Fruit fly (Drosophila melanogaster) whole organism, prepupa: ENCODE measurements around the gene CG3702.

Experiments used
- CG10631 ChIP-seq: fragments of 200-800 bp; sonication (Bioruptor generic); optimal IDR thresholded peaks from 2 replicates; lab custom pipeline; 2016; ENCODE audit warnings: missing biosample characterization, missing genetic modification characterization
- CG10669 ChIP-seq: fragments of 200-800 bp; sonication (Bioruptor generic); optimal IDR thresholded peaks from 3 replicates; lab custom pipeline; 2018; ENCODE audit warnings: missing biosample characterization, mild to moderate bottlenecking, missing genetic modification characterization, moderate library complexity
- CG11294 ChIP-seq: fragments of 200-800 bp; sonication (Bioruptor generic); IDR thresholded peaks from 2 replicates; pipeline ENCODE4 v1.3.6; 2022; ENCODE audit warnings: missing biosample characterization, missing genetic modification characterization
- CG11902 ChIP-seq: fragments of 200-800 bp; sonication (Bioruptor generic); optimal IDR thresholded peaks from 3 replicates; lab custom pipeline; 2016; ENCODE audit warnings: missing biosample characterization, missing genetic modification characterization
- CG16779 ChIP-seq: fragments of 200-800 bp; sonication (Bioruptor generic); optimal IDR thresholded peaks from 3 replicates; lab custom pipeline; 2017; ENCODE audit warnings: missing biosample characterization, mild to moderate bottlenecking, missing genetic modification characterization
- CG31627 ChIP-seq: fragments of 200-800 bp; sonication (Bioruptor generic); optimal IDR thresholded peaks from 3 replicates; lab custom pipeline; 2016; ENCODE audit warnings: missing biosample characterization, missing genetic modification characterization
- CG34406 ChIP-seq: fragments of 200-800 bp; sonication (Bioruptor generic); optimal IDR thresholded peaks from 3 replicates; lab custom pipeline; 2016; ENCODE audit warnings: missing biosample characterization, missing genetic modification characterization
- CG3919 ChIP-seq: fragments of 200-800 bp; sonication (Bioruptor generic); optimal IDR thresholded peaks from 3 replicates; lab custom pipeline; 2016; ENCODE audit warnings: missing biosample characterization, missing genetic modification characterization
- CG6163 ChIP-seq: fragments of 200-800 bp; sonication (Bioruptor generic); IDR thresholded peaks from 3 replicates; pipeline ENCODE4 v1.3.6; 2022; ENCODE audit warnings: missing biosample characterization, missing genetic modification characterization
- CG7368 ChIP-seq: fragments of 200-800 bp; sonication (Bioruptor generic); optimal IDR thresholded peaks from 3 replicates; lab custom pipeline; 2016; ENCODE audit warnings: missing biosample characterization, missing genetic modification characterization
- CG8119 ChIP-seq: fragments of 200-800 bp; sonication (Bioruptor generic); IDR thresholded peaks from 3 replicates; pipeline ENCODE4 v1.3.6; 2022; ENCODE audit warnings: missing biosample characterization, missing genetic modification characterization
- CG8632 ChIP-seq: fragments of 200-800 bp; sonication (Bioruptor generic); optimal IDR thresholded peaks from 3 replicates; lab custom pipeline; 2016; ENCODE audit warnings: missing biosample characterization, missing genetic modification characterization
- Eip78C ChIP-seq: fragments of 200-800 bp; sonication (Bioruptor generic); peaks from one replicate; lab custom pipeline; 2016; ENCODE audit warnings: missing biosample characterization, missing genetic modification characterization
- Ets96B ChIP-seq: fragments of 200-800 bp; optimal IDR thresholded peaks from 2 replicates; lab custom pipeline; 2019; ENCODE audit warnings: missing biosample characterization, mild to moderate bottlenecking, missing genetic modification characterization, moderate library complexity
- Hr39 ChIP-seq: fragments of 200-800 bp; sonication (Bioruptor generic); optimal IDR thresholded peaks from 2 replicates; lab custom pipeline; 2016; ENCODE audit warnings: missing biosample characterization, missing genetic modification characterization
- Hr4 ChIP-seq: fragments of 200-800 bp; sonication (Bioruptor generic); optimal IDR thresholded peaks from 3 replicates; lab custom pipeline; 2016; ENCODE audit warnings: missing biosample characterization, missing genetic modification characterization
- Met ChIP-seq: fragments of 200-800 bp; sonication (Bioruptor generic); optimal IDR thresholded peaks from 3 replicates; lab custom pipeline; 2016; ENCODE audit warnings: missing biosample characterization, missing genetic modification characterization
- OdsH ChIP-seq: fragments of 200-800 bp; sonication (Bioruptor generic); optimal IDR thresholded peaks from 3 replicates; lab custom pipeline; 2016; ENCODE audit warnings: missing biosample characterization, missing genetic modification characterization
- Sox15 ChIP-seq: fragments of 200-800 bp; sonication (Bioruptor generic); optimal IDR thresholded peaks from 3 replicates; lab custom pipeline; 2016; ENCODE audit warnings: missing biosample characterization, missing genetic modification characterization
- cyc ChIP-seq: fragments of 200-800 bp; sonication (Bioruptor generic); optimal IDR thresholded peaks from 3 replicates; lab custom pipeline; 2016; ENCODE audit warnings: missing biosample characterization, missing genetic modification characterization
- dsx ChIP-seq: fragments of 200-800 bp; optimal IDR thresholded peaks from 3 replicates; lab custom pipeline; 2019; ENCODE audit warnings: missing biosample characterization, mild to moderate bottlenecking, missing genetic modification characterization, moderate library complexity; ENCODE audit not compliant: poor library complexity, severe bottlenecking
- eg ChIP-seq: fragments of 200-800 bp; sonication (Bioruptor generic); IDR thresholded peaks from 3 replicates; pipeline ENCODE4 v1.3.6; 2022; ENCODE audit warnings: missing biosample characterization, missing genetic modification characterization
- esn ChIP-seq: fragments of 200-800 bp; sonication (Bioruptor generic); optimal IDR thresholded peaks from 2 replicates; lab custom pipeline; 2016; ENCODE audit warnings: missing biosample characterization, mild to moderate bottlenecking, missing genetic modification characterization, moderate library complexity
- fd85E ChIP-seq: fragments of 200-800 bp; sonication (Bioruptor generic); optimal IDR thresholded peaks from 3 replicates; lab custom pipeline; 2016; ENCODE audit warnings: missing biosample characterization, missing genetic modification characterization
- fkh ChIP-seq: fragments of 200-800 bp; sonication (Bioruptor generic); optimal IDR thresholded peaks from 3 replicates; lab custom pipeline; 2017; ENCODE audit warnings: missing biosample characterization, mild to moderate bottlenecking, missing genetic modification characterization, moderate library complexity
- lz ChIP-seq: fragments of 200-800 bp; sonication (Bioruptor generic); optimal IDR thresholded peaks from 3 replicates; lab custom pipeline; 2016; ENCODE audit warnings: missing biosample characterization, missing genetic modification characterization
- net ChIP-seq: fragments of 200-800 bp; sonication (Bioruptor generic); optimal IDR thresholded peaks from 3 replicates; lab custom pipeline; 2016; ENCODE audit warnings: missing biosample characterization, missing genetic modification characterization
- salr ChIP-seq, 2 experiments: fragments of 200-800 bp; sonication (Bioruptor generic); optimal IDR thresholded peaks; 3 replicates each; lab custom pipeline; 2016 to 2018; ENCODE audit warnings: missing biosample characterization in 2 of 2, missing genetic modification characterization in 2 of 2, mild to moderate bottlenecking in 1 of 2
- ss ChIP-seq, 2 experiments: fragments of 200-800 bp; sonication (Bioruptor generic); optimal IDR thresholded peaks; 2 replicates in 1 of 2; 3 replicates in 1 of 2; lab custom pipeline; 2017 to 2018; ENCODE audit warnings: mild to moderate bottlenecking in 2 of 2, missing biosample characterization in 2 of 2, missing genetic modification characterization in 2 of 2, moderate library complexity in 1 of 2
- svp ChIP-seq: fragments of 200-800 bp; sonication (Bioruptor generic); peaks from one replicate; lab custom pipeline; 2016; ENCODE audit warnings: missing biosample characterization, missing genetic modification characterization
- topi ChIP-seq: fragments of 200-800 bp; sonication (Bioruptor generic); optimal IDR thresholded peaks from 3 replicates; lab custom pipeline; 2016; ENCODE audit warnings: missing biosample characterization, missing genetic modification characterization
- vri ChIP-seq: fragments of 200-800 bp; sonication (Bioruptor generic); optimal IDR thresholded peaks from 3 replicates; lab custom pipeline; 2016; ENCODE audit warnings: missing biosample characterization, mild to moderate bottlenecking, missing genetic modification characterization

CG3702 gene

dm6 chr2L:4226792-4227191 is at the start of gene CG3702:
Gene CG3702, minus strand, starts transcription at chr2L:4227097.
- peak; percentile 3 for TF ChIP-seq esn (GFP tag; lab: Kevin White, UChicago)
- TF ChIP-seq CG31627, result peak; percentile 17
- TF ChIP-seq eg (GFP tag; lab: Robert Waterston, UW), result peak; percentile 24; the same call in 1 of the 3 replicates
- no peak for TF ChIP-seq lz (GFP tag; lab: Kevin White, UChicago)
- TF ChIP-seq, all 60 proteins: peak for 3

dm6 chr2L:4257272-4257671 is 30.4 kb upstream of the CG3702 start, which contains the start of gene CG15425:
Gene CG15425, plus strand, starts transcription at chr2L:4257572.
- no peak for TF ChIP-seq fd85E (GFP tag; lab: Kevin White, UChicago)
- no peak for TF ChIP-seq CG10631 (GFP tag; lab: Kevin White, UChicago)
- no peak for TF ChIP-seq CG11902 (GFP tag; lab: Kevin White, UChicago)
- no peak for TF ChIP-seq fkh
- TF ChIP-seq topi (GFP tag; lab: Kevin White, UChicago), result no peak
- TF ChIP-seq Ets96B (tag; lab: Kevin White, UChicago), result no peak
- TF ChIP-seq ss (GFP tag; optimal IDR thresholded peaks at IDR 0.05; lab: Kevin White, UChicago), result no peak
- no peak for TF ChIP-seq Sox15 (GFP tag; lab: Kevin White, UChicago)
- no peak for TF ChIP-seq CG11294 (GFP tag; lab: Robert Waterston, UW)
- no peak for TF ChIP-seq Eip78C (GFP tag; lab: Kevin White, UChicago)

dm6 chr2L:4254945-4255344 is 28.0 kb upstream of the CG3702 start:
- TF ChIP-seq vri (GFP tag; lab: Kevin White, UChicago) (no peak), Eip78C (GFP tag; lab: Kevin White, UChicago) (peak; percentile 42), CG16779 (tag; lab: Kevin White, UChicago) (no peak), Ets96B (tag; lab: Kevin White, UChicago) (no peak), svp (GFP tag; lab: Kevin White, UChicago) (peak; percentile 61), CG8119 (GFP tag; lab: Robert Waterston, UW) (no peak), CG3919 (GFP tag; lab: Kevin White, UChicago) (no peak), CG6163 (GFP tag; lab: Robert Waterston, UW) (peak; percentile 48; the same call in 1 of the 3 replicates), Hr4 (GFP tag; lab: Kevin White, UChicago) (no peak), fkh (no peak), OdsH (GFP tag; lab: Kevin White, UChicago) (peak; percentile 1), CG10669 (peak; percentile 1)

dm6 chr2L:4252832-4253473 is 26.1 kb upstream of the CG3702 start:
- TF ChIP-seq Eip78C (GFP tag; lab: Kevin White, UChicago) (peak; percentile 62), CG7368 (no peak), salr (GFP tag; optimal IDR thresholded peaks at IDR 0.05; lab: Kevin White, UChicago) (no peak), Met (GFP tag; lab: Kevin White, UChicago) (no peak), CG10631 (GFP tag; lab: Kevin White, UChicago) (no peak), lz (GFP tag; lab: Kevin White, UChicago) (no peak), svp (GFP tag; lab: Kevin White, UChicago) (peak; percentile 26)

dm6 chr2L:4248314-4248713 is 21.4 kb upstream of the CG3702 start:
- TF ChIP-seq CG6163 (GFP tag; lab: Robert Waterston, UW) (0 out of 3 replicates have a peak, but pooled peaks have one; percentile 8), CG34406 (GFP tag; lab: Kevin White, UChicago) (no peak), svp (GFP tag; lab: Kevin White, UChicago) (peak; percentile 52), Hr39 (GFP tag; lab: Kevin White, UChicago) (no peak), topi (GFP tag; lab: Kevin White, UChicago) (no peak), dsx (GFP tag; lab: Kevin White, UChicago) (no peak), CG8632 (GFP tag; lab: Kevin White, UChicago) (no peak), Ets96B (tag; lab: Kevin White, UChicago) (no peak), Met (GFP tag; lab: Kevin White, UChicago) (no peak), net (GFP tag; lab: Kevin White, UChicago) (no peak), CG3919 (GFP tag; lab: Kevin White, UChicago) (no peak), cyc (GFP tag; lab: Kevin White, UChicago) (no peak), fd85E (GFP tag; lab: Kevin White, UChicago) (no peak)
